Fruit fly (Drosophila melanogaster): ENCODE data around the gene CG14621.

DNA sequence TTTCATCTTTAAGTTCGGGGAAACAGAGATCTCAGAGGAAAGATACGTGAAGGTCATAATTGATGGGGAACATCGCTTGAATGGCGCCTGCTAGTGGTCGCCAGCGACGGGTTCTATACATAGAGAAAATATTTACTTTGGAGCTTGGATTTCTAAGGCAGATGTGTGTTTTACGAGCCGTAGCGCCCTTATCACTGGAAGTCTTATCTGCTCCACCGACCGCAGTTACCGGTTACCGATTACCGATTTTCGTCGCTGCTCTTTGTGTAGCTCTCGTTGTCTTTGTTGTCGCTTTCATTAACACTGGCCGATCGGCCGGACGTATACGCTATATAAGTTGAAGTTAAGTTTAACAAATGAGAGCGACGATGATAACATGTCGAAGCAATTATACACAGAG is 46.6 kb downstream of the CG14621 start:
- TF ChIP-seq insv (optimal IDR thresholded peaks at IDR 0.05), result no peak
- no peak for TF ChIP-seq Myc (optimal IDR thresholded peaks at IDR 0.05)
- no peak for TF ChIP-seq ttk (optimal IDR thresholded peaks at IDR 0.05)
- TF ChIP-seq Sin3A (optimal IDR thresholded peaks at IDR 0.05), result no peak
